Worm (Caenorhabditis elegans): Measurements from ENCODE around the gene sodh-2.

ce11 chrV:11843678-11844366 lies 47.2 kb downstream of the sodh-2 start, which contains the start of gene nphp-4:
- TF ChIP-seq aly-1 (tag; optimal IDR thresholded peaks at IDR 0.05) (no peak), ets-7 (tag; optimal IDR thresholded peaks at IDR 0.05) (no peak), ama-1 (optimal IDR thresholded peaks at IDR 0.05) (no peak), pes-1 (GFP tag; IDR thresholded peaks at IDR 0.05) (no peak)

All from whole organism, early embryonic.